Fruit fly (Drosophila melanogaster): Measurements from ENCODE around the gene CG18858.

CG18858 gene

dm6 chr2L:20483603-20484002 lies 24.7 kb upstream of the CG18858 start:
- TF ChIP-seq CG12605 (GFP tag; IDR thresholded peaks at IDR 0.05), result no peak
- TF ChIP-seq CG32121 (GFP tag; IDR thresholded peaks at IDR 0.05), result peak; percentile 50; the same call in 1 of the 2 replicates

DNA sequence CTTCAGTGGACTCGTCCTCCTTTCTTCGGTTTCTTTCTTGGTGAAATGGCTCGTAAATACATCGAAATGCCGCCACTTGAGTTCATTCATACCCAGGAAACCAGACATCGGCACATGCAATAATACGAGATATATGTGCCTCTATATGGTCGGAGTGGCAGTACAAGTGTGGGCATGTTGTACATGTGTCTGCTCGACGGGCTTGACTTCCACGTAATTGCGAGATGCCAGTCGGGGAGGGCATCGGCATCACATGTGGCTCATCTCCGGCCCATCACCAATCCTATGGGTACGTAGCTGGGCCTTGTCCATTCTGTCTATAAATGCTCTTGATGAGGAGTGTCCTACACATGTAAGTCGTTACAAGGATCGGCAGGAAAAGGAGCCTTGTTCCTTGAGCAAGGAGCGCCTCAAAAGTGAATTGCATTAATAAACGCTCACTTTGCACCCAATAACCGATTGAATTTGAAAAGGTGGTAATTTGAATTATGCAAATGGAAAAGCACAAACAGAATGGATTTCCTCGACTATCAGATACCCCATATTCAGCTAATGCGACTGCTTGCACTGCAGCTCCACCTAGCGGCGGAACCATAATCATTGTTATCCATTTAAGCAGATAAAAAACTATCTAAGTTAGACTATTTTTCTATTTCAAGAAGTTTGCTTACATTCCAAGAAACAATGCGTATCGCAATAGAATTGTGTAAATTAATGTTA lies 22.4 kb upstream of the CG18858 start:
- TF ChIP-seq CG4496 (GFP tag; IDR thresholded peaks at IDR 0.05), result no peak
- TF ChIP-seq EcR (GFP tag; optimal IDR thresholded peaks at IDR 0.05), result peak; percentile 26
- no peak for TF ChIP-seq CG8159 (tag; optimal IDR thresholded peaks at IDR 0.05)

DNA sequence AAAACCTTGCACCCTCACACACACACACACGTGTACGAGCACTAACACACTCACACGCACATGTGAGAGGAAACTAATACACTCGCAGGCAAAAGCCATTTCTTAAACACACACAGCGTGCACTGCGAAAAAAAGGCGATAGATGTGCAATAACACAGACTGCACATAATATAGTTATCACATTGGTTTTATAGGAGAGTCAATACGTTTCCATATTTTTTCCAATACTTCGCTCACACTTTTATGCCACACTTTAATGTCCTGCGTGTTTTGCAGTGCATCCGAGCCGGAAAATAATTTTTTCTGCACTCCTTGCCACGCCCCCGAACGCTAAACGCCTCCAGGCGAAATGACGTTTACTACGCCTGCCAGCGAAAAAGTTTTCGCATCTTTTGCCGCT lies 20.8 kb upstream of the CG18858 start:
- TF ChIP-seq CG8301 (tag; optimal IDR thresholded peaks at IDR 0.05) (peak; percentile 37), gl (tag; optimal IDR thresholded peaks at IDR 0.05) (no peak), D1 (tag; optimal IDR thresholded peaks at IDR 0.05) (no peak), Pif1B (GFP tag; optimal IDR thresholded peaks at IDR 0.05) (no peak), fd96Ca (GFP tag; IDR thresholded peaks at IDR 0.05) (peak; percentile 75; the same call in 2 of the 3 replicates), CG4496 (GFP tag; IDR thresholded peaks at IDR 0.05) (peak; percentile 71), CG17806 (tag; optimal IDR thresholded peaks at IDR 0.05) (no peak), CG8159 (tag; optimal IDR thresholded peaks at IDR 0.05) (peak; percentile 9), CG12605 (GFP tag; IDR thresholded peaks at IDR 0.05) (0 out of 2 replicates have a peak, but pooled peaks have one; percentile 18), CG14655 (GFP tag; optimal IDR thresholded peaks at IDR 0.05) (peak; percentile 23), Snoo (tag; optimal IDR thresholded peaks at IDR 0.05) (no peak), rn (GFP tag; IDR thresholded peaks at IDR 0.05) (peak; percentile 29; the same call in 1 of the 2 replicates), Ets98B (GFP tag; IDR thresholded peaks at IDR 0.05) (peak; percentile 31; the same call in 1 of the 2 replicates)

DNA sequence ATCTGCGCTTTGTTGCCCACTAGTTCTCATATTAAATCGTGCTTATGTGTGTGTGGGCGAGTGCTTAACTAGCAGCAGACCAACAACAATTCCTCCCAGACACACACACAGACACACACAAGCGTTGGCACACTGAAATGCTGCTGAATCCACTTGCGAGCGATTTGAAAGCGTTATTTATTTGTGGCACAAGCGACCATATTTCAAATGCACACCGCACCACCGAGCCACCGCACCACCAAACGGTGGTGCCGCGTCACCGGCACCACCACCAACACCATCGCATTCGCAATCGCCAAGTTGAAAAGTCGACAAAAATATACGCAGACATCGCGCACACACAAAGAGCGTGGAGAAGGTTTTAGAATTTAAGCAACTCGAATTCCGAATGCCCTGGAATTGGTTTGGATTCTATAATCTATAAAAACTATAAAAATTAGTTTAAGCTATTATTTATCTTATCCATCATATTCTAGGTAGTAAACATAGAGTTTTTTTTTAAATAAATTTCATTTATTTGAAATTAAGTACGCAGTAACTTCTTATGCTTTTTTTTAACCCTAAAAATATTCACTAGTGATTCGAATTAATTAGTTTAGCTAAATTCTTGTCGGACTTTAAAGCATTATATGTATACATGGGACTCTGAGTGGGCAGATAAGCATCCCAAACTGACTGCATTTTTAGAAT lies 19.8 kb upstream of the CG18858 start:
- TF ChIP-seq CG32121 (GFP tag; IDR thresholded peaks at IDR 0.05) (peak; percentile 54; the same call in 1 of the 2 replicates), CG8159 (tag; optimal IDR thresholded peaks at IDR 0.05) (peak; percentile 14), CG15710 (tag; optimal IDR thresholded peaks at IDR 0.05) (peak; percentile 36), CG12605 (GFP tag; IDR thresholded peaks at IDR 0.05) (no peak), gl (tag; optimal IDR thresholded peaks at IDR 0.05) (no peak), CG8301 (tag; optimal IDR thresholded peaks at IDR 0.05) (peak; percentile 30), CG17806 (tag; optimal IDR thresholded peaks at IDR 0.05) (peak; percentile 12), CG4496 (GFP tag; IDR thresholded peaks at IDR 0.05) (peak; percentile 32; the same call in 1 of the 3 replicates), rn (GFP tag; IDR thresholded peaks at IDR 0.05) (no peak), Pif1B (GFP tag; optimal IDR thresholded peaks at IDR 0.05) (no peak), CG14655 (GFP tag; optimal IDR thresholded peaks at IDR 0.05) (peak; percentile 54), CG9948 (tag; optimal IDR thresholded peaks at IDR 0.05) (peak; percentile 34), CG34367 (tag; optimal IDR thresholded peaks at IDR 0.05) (no peak), D1 (tag; optimal IDR thresholded peaks at IDR 0.05) (no peak)

DNA sequence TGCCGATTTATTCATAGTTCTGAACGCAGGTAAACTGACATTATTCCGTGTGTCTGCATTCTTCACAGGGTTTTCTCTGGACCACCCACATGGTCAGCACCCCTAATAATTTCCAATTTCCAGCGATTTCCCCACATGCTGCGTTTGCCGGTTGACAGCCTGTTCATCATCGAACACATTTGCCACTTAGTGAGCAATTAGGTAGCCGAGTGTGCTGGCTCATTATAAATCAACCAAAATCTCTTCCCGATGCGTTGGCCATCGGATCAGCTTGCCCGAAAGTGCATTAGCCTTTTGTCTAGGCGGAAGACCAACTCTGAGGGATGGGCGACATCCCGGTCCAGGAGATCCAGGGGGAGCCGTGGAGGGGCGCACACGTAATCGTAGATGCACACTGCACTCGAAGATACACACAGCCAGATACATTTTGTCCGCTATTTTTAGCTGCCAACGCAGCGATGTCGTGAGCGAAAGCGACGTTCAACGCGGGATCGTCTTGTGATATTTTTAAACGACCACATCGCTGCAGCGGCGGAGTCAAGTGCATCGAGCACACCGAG lies 17.9 kb upstream of the CG18858 start:
- TF ChIP-seq D1 (tag; optimal IDR thresholded peaks at IDR 0.05) (no peak), CG32121 (GFP tag; IDR thresholded peaks at IDR 0.05) (peak; percentile 42; the same call in 1 of the 2 replicates)

DNA sequence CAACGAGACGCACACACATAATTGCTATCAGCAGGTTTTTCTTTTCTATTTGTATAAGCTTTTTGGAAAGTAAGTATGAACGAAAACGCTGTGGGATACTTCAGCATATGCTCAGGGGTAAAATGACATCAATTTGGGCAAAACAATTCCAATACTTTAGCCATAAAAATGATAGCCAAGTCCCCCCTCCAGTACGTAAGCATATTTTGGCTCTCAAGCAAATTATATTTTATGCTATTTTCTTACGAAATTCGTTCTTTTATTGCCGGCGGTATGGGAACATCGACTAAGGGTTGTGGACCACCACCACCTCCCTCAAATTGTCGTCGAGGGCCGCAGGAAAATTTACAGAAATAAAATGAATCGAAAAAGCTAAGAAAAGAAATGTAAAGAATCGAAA lies 14.4 kb upstream of the CG18858 start, which contains the start of gene CG43233:
CG43233 (minus strand) TSS at position 101 of the 400 bp plus-strand sequence.
- TF ChIP-seq CG34367 (tag; optimal IDR thresholded peaks at IDR 0.05) (no peak), CG12605 (GFP tag; IDR thresholded peaks at IDR 0.05) (no peak), gl (tag; optimal IDR thresholded peaks at IDR 0.05) (no peak), CG15710 (tag; optimal IDR thresholded peaks at IDR 0.05) (no peak), CG14655 (GFP tag; optimal IDR thresholded peaks at IDR 0.05) (no peak), CG17806 (tag; optimal IDR thresholded peaks at IDR 0.05) (no peak), Snoo (tag; optimal IDR thresholded peaks at IDR 0.05) (no peak), CG10348 (GFP tag; IDR thresholded peaks at IDR 0.05) (no peak), CG4496 (GFP tag; IDR thresholded peaks at IDR 0.05) (no peak), Pif1A (GFP tag; optimal IDR thresholded peaks at IDR 0.05) (no peak), Pif1B (GFP tag; optimal IDR thresholded peaks at IDR 0.05) (no peak), CG32121 (GFP tag; IDR thresholded peaks at IDR 0.05) (no peak), EcR (GFP tag; optimal IDR thresholded peaks at IDR 0.05) (no peak), fd96Ca (GFP tag; IDR thresholded peaks at IDR 0.05) (no peak), Ets98B (GFP tag; IDR thresholded peaks at IDR 0.05) (no peak), CG8159 (tag; optimal IDR thresholded peaks at IDR 0.05) (no peak), rn (GFP tag; IDR thresholded peaks at IDR 0.05) (no peak), CG13204 (GFP tag; optimal IDR thresholded peaks at IDR 0.05) (no peak), CG9948 (tag; optimal IDR thresholded peaks at IDR 0.05) (no peak)
